Fruit fly (Drosophila melanogaster) whole organism, embryonic: ENCODE results near the gene COX7AL2.

Experiments
- Aef1 ChIP-seq: fragments of 200-800 bp; sonication (Bioruptor generic); IDR thresholded peaks from 3 replicates; pipeline ENCODE4 v1.3.6; 2022; ENCODE audit warnings: missing biosample characterization, missing genetic modification characterization
- Antp ChIP-seq: fragments of 200-800 bp; sonication (Bioruptor generic); optimal IDR thresholded peaks from 3 replicates; lab custom pipeline; 2016; ENCODE audit warnings: missing biosample characterization, missing genetic modification characterization
- Atf6 ChIP-seq: fragments of 200-800 bp; sonication (Bioruptor generic); IDR thresholded peaks from 2 replicates; pipeline ENCODE4 v1.3.6; 2022; ENCODE audit warnings: missing biosample characterization, missing genetic modification characterization
- Blimp-1 ChIP-seq: fragments of 200-800 bp; sonication (Bioruptor generic); optimal IDR thresholded peaks from 3 replicates; lab custom pipeline; 2018; ENCODE audit warnings: missing biosample characterization, missing genetic modification characterization, mild to moderate bottlenecking, moderate library complexity, missing genetic modification reagents
- CG10274 ChIP-seq: fragments of 200-800 bp; sonication (Bioruptor generic); optimal IDR thresholded peaks from 3 replicates; lab custom pipeline; 2017; ENCODE audit warnings: missing biosample characterization, mild to moderate bottlenecking, missing genetic modification characterization
- CG11695 ChIP-seq: fragments of 200-800 bp; sonication (Bioruptor generic); IDR thresholded peaks from 3 replicates; pipeline ENCODE4 v1.3.6; 2022; ENCODE audit warnings: missing biosample characterization, missing genetic modification characterization
- CG12104 ChIP-seq: fragments of 200-800 bp; sonication (Bioruptor generic); optimal IDR thresholded peaks from 3 replicates; lab custom pipeline; 2016; ENCODE audit warnings: missing biosample characterization, missing genetic modification characterization
- CG12236 ChIP-seq: fragments of 200-800 bp; sonication (Bioruptor generic); optimal IDR thresholded peaks from 2 replicates; lab custom pipeline; 2016; ENCODE audit warnings: missing biosample characterization, missing genetic modification characterization
- CG1233 ChIP-seq: fragments of 200-800 bp; sonication (Bioruptor generic); optimal IDR thresholded peaks from 4 replicates; lab custom pipeline; 2018; ENCODE audit warnings: missing biosample characterization, mild to moderate bottlenecking, missing genetic modification characterization
- CG12744 ChIP-seq: fragments of 200-800 bp; sonication (Bioruptor generic); optimal IDR thresholded peaks from 2 replicates; lab custom pipeline; 2016; ENCODE audit warnings: missing biosample characterization, missing genetic modification characterization
- CG15269 ChIP-seq: fragments of 200-800 bp; sonication (Bioruptor generic); optimal IDR thresholded peaks from 2 replicates; lab custom pipeline; 2018; ENCODE audit warnings: missing biosample characterization, mild to moderate bottlenecking, missing genetic modification characterization, moderate library complexity
- CG15479 ChIP-seq: fragments of 200-800 bp; sonication (Bioruptor generic); optimal IDR thresholded peaks from 3 replicates; lab custom pipeline; 2019; ENCODE audit warnings: missing biosample characterization, mild to moderate bottlenecking, missing genetic modification characterization, moderate library complexity
- CG15696 ChIP-seq: fragments of 200-800 bp; sonication (Bioruptor generic); optimal IDR thresholded peaks from 2 replicates; lab custom pipeline; 2019; ENCODE audit warnings: missing biosample characterization, mild to moderate bottlenecking, missing genetic modification characterization, moderate library complexity
- CG17361 ChIP-seq: fragments of 200-800 bp; sonication (Bioruptor generic); IDR thresholded peaks from 3 replicates; pipeline ENCODE4 v1.3.6; 2022; ENCODE audit warnings: missing biosample characterization, missing genetic modification characterization
- CG17802 ChIP-seq: fragments of 200-800 bp; sonication (Bioruptor generic); optimal IDR thresholded peaks from 2 replicates; lab custom pipeline; 2018; ENCODE audit warnings: missing biosample characterization, mild to moderate bottlenecking, missing genetic modification characterization, moderate library complexity
- CG18011 ChIP-seq: fragments of 200-800 bp; sonication (Bioruptor generic); optimal IDR thresholded peaks from 2 replicates; lab custom pipeline; 2017; ENCODE audit warnings: missing biosample characterization, missing genetic modification characterization, mild to moderate bottlenecking, moderate library complexity, missing genotype
- CG2199 ChIP-seq: fragments of 200-800 bp; sonication (Bioruptor generic); IDR thresholded peaks from 3 replicates; pipeline ENCODE4 v1.3.6; 2022; ENCODE audit warnings: missing biosample characterization, missing genetic modification characterization
- CG2875 ChIP-seq: fragments of 200-800 bp; sonication (Bioruptor generic); optimal IDR thresholded peaks from 2 replicates; lab custom pipeline; 2017; ENCODE audit warnings: missing biosample characterization, mild to moderate bottlenecking, missing genetic modification characterization, missing genetic modification reagents
- CG30403 ChIP-seq: fragments of 200-800 bp; sonication (Bioruptor generic); optimal IDR thresholded peaks from 3 replicates; lab custom pipeline; 2016; ENCODE audit warnings: missing biosample characterization, missing genetic modification characterization
- CG32772 ChIP-seq: fragments of 200-800 bp; sonication (Bioruptor generic); IDR thresholded peaks from 2 replicates; pipeline ENCODE4 v1.3.6; 2022; ENCODE audit warnings: missing biosample characterization, missing genetic modification characterization
- CG3838 ChIP-seq: fragments of 200-800 bp; sonication (Bioruptor generic); optimal IDR thresholded peaks from 3 replicates; lab custom pipeline; 2016; ENCODE audit warnings: missing biosample characterization, missing genetic modification characterization
- CG4854 ChIP-seq: fragments of 200-800 bp; sonication (Bioruptor generic); optimal IDR thresholded peaks from 2 replicates; lab custom pipeline; 2016; ENCODE audit warnings: missing biosample characterization, missing genetic modification characterization, inconsistent platforms
- CG5953 ChIP-seq: fragments of 200-800 bp; sonication (Bioruptor generic); IDR thresholded peaks from 2 replicates; pipeline ENCODE4 v1.3.6; 2022; ENCODE audit warnings: missing biosample characterization, missing genetic modification characterization
- CG6683 ChIP-seq: fragments of 200-800 bp; sonication (Bioruptor generic); optimal IDR thresholded peaks from 2 replicates; lab custom pipeline; 2017; ENCODE audit warnings: missing biosample characterization, mild to moderate bottlenecking, missing genetic modification characterization, missing genetic modification reagents
- GATAe ChIP-seq: fragments of 200-800 bp; sonication (Bioruptor generic); conservative IDR thresholded peaks from 2 replicates; pipeline ENCODE4 v1.3.6; 2022; ENCODE audit warnings: missing biosample characterization, missing genetic modification characterization
- Hr78 ChIP-seq, 2 experiments: fragments of 200-800 bp in 1 of 2; fragments of >200 bp in 1 of 2; sonication (Bioruptor generic) in 1 of 2; optimal IDR thresholded peaks; 2 replicates each; lab custom pipeline; 2017 to 2019; ENCODE audit warnings: missing biosample characterization in 2 of 2, missing genetic modification characterization in 2 of 2, mild to moderate bottlenecking in 1 of 2, moderate library complexity in 1 of 2
- Kr ChIP-seq: fragments of 200-800 bp; sonication (Bioruptor generic); optimal IDR thresholded peaks from 2 replicates; lab custom pipeline; 2017; ENCODE audit warnings: missing biosample characterization, mild to moderate bottlenecking, missing genetic modification characterization
- Lim3 ChIP-seq: fragments of 200-800 bp; sonication (Bioruptor generic); IDR thresholded peaks from 2 replicates; pipeline ENCODE4 v1.3.6; 2022; ENCODE audit warnings: missing biosample characterization, missing genetic modification characterization
- Lpt ChIP-seq: fragments of >200 bp; optimal IDR thresholded peaks from 2 replicates; lab custom pipeline; 2018; ENCODE audit warnings: missing biosample characterization, missing genetic modification characterization
- Mad ChIP-seq: fragments of 200-800 bp; sonication (Bioruptor generic); optimal IDR thresholded peaks from 2 replicates; lab custom pipeline; 2016; ENCODE audit warnings: missing biosample characterization, missing genetic modification characterization
- Trl ChIP-seq, 3 experiments: fragments of >200 bp in 2 of 3; fragments of 200-800 bp in 1 of 3; sonication (Bioruptor generic) in 1 of 3; optimal IDR thresholded peaks; 2 replicates in 1 of 3; 3 replicates in 2 of 3; lab custom pipeline; 2016 to 2017; ENCODE audit warnings: missing biosample characterization in 1 of 3, missing genetic modification characterization in 1 of 3
- ab ChIP-seq: fragments of 200-800 bp; sonication (Bioruptor generic); optimal IDR thresholded peaks from 2 replicates; lab custom pipeline; 2016; ENCODE audit warnings: missing biosample characterization, missing genetic modification characterization
- al ChIP-seq: fragments of 200-800 bp; sonication (Bioruptor generic); IDR thresholded peaks from 2 replicates; pipeline ENCODE4 v1.3.6; 2022; ENCODE audit warnings: missing biosample characterization, missing genetic modification characterization
- crc ChIP-seq: fragments of 200-800 bp; sonication (Bioruptor generic); optimal IDR thresholded peaks from 2 replicates; lab custom pipeline; 2016; ENCODE audit warnings: missing biosample characterization, missing genetic modification characterization
- da ChIP-seq: fragments of 200-800 bp; sonication (Bioruptor generic); optimal IDR thresholded peaks from 2 replicates; lab custom pipeline; 2016; ENCODE audit warnings: missing biosample characterization, missing genetic modification characterization
- danr ChIP-seq: fragments of 200-800 bp; sonication (Bioruptor generic); IDR thresholded peaks from 2 replicates; pipeline ENCODE4 v1.3.6; 2022; ENCODE audit warnings: missing biosample characterization, missing genetic modification characterization
- en ChIP-seq: fragments of 200-800 bp; sonication (Bioruptor generic); optimal IDR thresholded peaks from 2 replicates; lab custom pipeline; 2016; ENCODE audit warnings: missing biosample characterization, missing genetic modification characterization
- ewg ChIP-seq: fragments of 200-800 bp; sonication (Bioruptor generic); optimal IDR thresholded peaks from 3 replicates; lab custom pipeline; 2017; ENCODE audit warnings: mild to moderate bottlenecking, missing biosample characterization, missing genetic modification reagents, missing genetic modification characterization
- fd96Cb ChIP-seq: fragments of 200-800 bp; sonication (Bioruptor generic); optimal IDR thresholded peaks from 2 replicates; lab custom pipeline; 2018; ENCODE audit warnings: missing biosample characterization, mild to moderate bottlenecking, missing genetic modification characterization, moderate library complexity
- gcm2 ChIP-seq: fragments of 200-800 bp; sonication (Bioruptor generic); optimal IDR thresholded peaks from 2 replicates; lab custom pipeline; 2016; ENCODE audit warnings: missing biosample characterization, missing genetic modification characterization
- hb ChIP-seq: fragments of 200-800 bp; sonication (Bioruptor generic); IDR thresholded peaks from 3 replicates; pipeline ENCODE4 v1.3.6; 2022; ENCODE audit warnings: missing biosample characterization, missing genetic modification characterization; ENCODE audit not compliant: partially characterized antibody
- hth ChIP-seq: fragments of >200 bp; optimal IDR thresholded peaks from 2 replicates; lab custom pipeline; 2017; ENCODE audit warnings: inconsistent platforms
- klu ChIP-seq: fragments of 200-800 bp; sonication (Bioruptor generic); IDR thresholded peaks from 2 replicates; pipeline ENCODE4 v1.3.6; 2022; ENCODE audit warnings: missing biosample characterization, missing genetic modification characterization
- sug ChIP-seq: fragments of 200-800 bp; optimal IDR thresholded peaks from 2 replicates; lab custom pipeline; 2019; ENCODE audit warnings: missing biosample characterization, mild to moderate bottlenecking, missing genetic modification characterization, moderate library complexity
- tio ChIP-seq: fragments of 200-800 bp; sonication (Bioruptor generic); optimal IDR thresholded peaks from 2 replicates; lab custom pipeline; 2017; ENCODE audit warnings: missing biosample characterization, missing genetic modification characterization, inconsistent platforms
- unpg ChIP-seq: fragments of 200-800 bp; sonication (Bioruptor generic); optimal IDR thresholded peaks from 3 replicates; lab custom pipeline; 2018; ENCODE audit warnings: missing biosample characterization, mild to moderate bottlenecking, missing genetic modification characterization, moderate library complexity
- vvl ChIP-seq: fragments of 200-800 bp; sonication (Bioruptor generic); IDR thresholded peaks from 2 replicates; pipeline ENCODE4 v1.3.6; 2022; ENCODE audit warnings: missing biosample characterization, missing genetic modification characterization
- wek ChIP-seq: fragments of 200-800 bp; sonication (Bioruptor generic); optimal IDR thresholded peaks from 3 replicates; lab custom pipeline; 2018; ENCODE audit warnings: missing biosample characterization, mild to moderate bottlenecking, missing genetic modification characterization, moderate library complexity
- zf30C ChIP-seq: fragments of 200-800 bp; sonication (Bioruptor generic); optimal IDR thresholded peaks from 3 replicates; lab custom pipeline; 2018; ENCODE audit warnings: missing biosample characterization, mild to moderate bottlenecking, missing genetic modification characterization

COX7AL2 gene

DNA sequence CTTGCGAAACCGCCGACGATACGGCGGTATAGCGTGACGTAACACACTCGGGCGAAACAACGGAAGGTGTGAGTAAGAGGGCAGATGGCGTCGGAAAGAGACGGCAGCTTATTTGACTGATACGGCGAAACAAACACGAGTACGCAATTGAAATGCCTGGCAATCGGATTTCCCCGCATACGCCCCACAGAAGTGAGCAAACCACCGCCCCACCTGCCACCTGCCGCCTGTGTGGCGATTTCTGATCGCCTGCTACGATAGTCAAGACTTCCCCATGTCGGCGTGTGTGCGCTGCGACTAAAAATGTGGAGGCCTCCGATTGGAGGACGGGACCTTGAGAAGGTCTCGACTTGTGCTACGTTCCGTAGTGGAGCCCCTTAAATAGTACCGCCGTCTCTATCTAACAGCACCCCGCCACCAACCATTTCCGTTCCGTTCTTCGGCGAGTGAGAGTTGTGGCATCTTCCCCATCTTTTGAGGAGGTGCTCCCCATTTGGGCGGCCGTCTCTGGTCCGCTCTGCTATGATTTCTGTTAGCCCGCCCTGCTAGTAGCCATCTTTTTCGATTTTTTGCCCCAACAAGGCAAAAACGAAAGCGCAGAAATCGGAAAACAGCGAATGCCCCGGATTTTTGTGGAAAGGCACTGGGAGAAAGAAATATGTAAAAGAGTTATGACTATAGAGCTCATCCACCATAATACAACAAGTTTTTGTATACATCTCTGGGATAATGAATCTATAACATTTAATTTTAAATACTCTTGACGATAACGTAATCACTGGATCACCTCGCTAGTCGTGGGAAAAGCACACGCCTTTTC lies 1.1 kb upstream of the COX7AL2 start (continued):
- TF ChIP-seq CG3838 (peak; percentile 45), ab (GFP tag; lab: Kevin White, UChicago) (peak; percentile 55), hb (no peak), CG17802 (tag; lab: Kevin White, UChicago) (peak; percentile 77), CG15269 (tag; lab: Kevin White, UChicago) (peak; percentile 82), Kr (no peak), klu (GFP tag; lab: Robert Waterston, UW) (no peak), CG12104 (GFP tag; lab: Kevin White, UChicago) (peak; percentile 65), CG4854 (GFP tag; lab: Kevin White, UChicago) (peak; percentile 82), CG2199 (GFP tag; lab: Robert Waterston, UW) (no peak), unpg (peak; percentile 91), CG12744 (peak; percentile 51), GATAe (GFP tag; lab: Robert Waterston, UW) (no peak), Blimp-1 (GFP tag; lab: Kevin White, UChicago) (peak; percentile 86), CG15696 (tag; lab: Kevin White, UChicago) (peak; percentile 25), crc (peak; percentile 77), CG15479 (no peak), CG1233 (peak; percentile 75), CG6683 (GFP tag; lab: Kevin White, UChicago) (peak; percentile 70), wek (GFP tag; lab: Kevin White, UChicago) (peak; percentile 32), Hr78 (GFP tag; optimal IDR thresholded peaks at IDR 0.05; lab: Kevin White, UChicago) (peak in 1 of 2 experiments; percentile 66), CG5953 (no peak), gcm2 (GFP tag; lab: Kevin White, UChicago) (peak; percentile 75), Aef1 (GFP tag; lab: Robert Waterston, UW) (no peak), CG18011 (peak; percentile 41), CG12236 (GFP tag; lab: Kevin White, UChicago) (peak; percentile 73), sug (tag; lab: Kevin White, UChicago) (peak; percentile 94), da (peak; percentile 63), al (GFP tag; lab: Robert Waterston, UW) (no peak), CG32772 (GFP tag; lab: Robert Waterston, UW) (no peak), hth (lab: Kevin White, UChicago) (no peak), Antp (GFP tag; lab: Kevin White, UChicago) (peak; percentile 88), CG17361 (no peak), ewg (peak; percentile 81), fd96Cb (peak; percentile 90), Atf6 (GFP tag; lab: Robert Waterston, UW) (no peak), tio (GFP tag; lab: Kevin White, UChicago) (peak; percentile 60), Mad (GFP tag; lab: Kevin White, UChicago) (peak; percentile 76), zf30C (GFP tag; lab: Kevin White, UChicago) (peak; percentile 80), Lpt (GFP tag; lab: Kevin White, UChicago) (no peak), Trl (optimal IDR thresholded peaks at IDR 0.05; lab: Kevin White, UChicago) (no peak), Trl (GFP tag; optimal IDR thresholded peaks at IDR 0.05; lab: Kevin White, UChicago) (peak; percentile 90), danr (GFP tag; lab: Robert Waterston, UW) (no peak), en (GFP tag; lab: Kevin White, UChicago) (peak; percentile 82), CG11695 (GFP tag; lab: Robert Waterston, UW) (no peak), Lim3 (GFP tag; lab: Robert Waterston, UW) (no peak), CG2875 (GFP tag; lab: Kevin White, UChicago) (peak; percentile 83), CG10274 (GFP tag; lab: Kevin White, UChicago) (peak; percentile 50), CG30403 (peak; percentile 91), vvl (GFP tag; lab: Robert Waterston, UW) (no peak)
